Worm (Caenorhabditis elegans) whole organism, early embryonic: ENCODE measurements around the gene F40G12.10.
"Not testable (repeated sequence)": the region's sequence is repeated elsewhere in the genome, so short reads cannot be mapped to it uniquely, and the experiment has no call there.

Source experiments
- B0310.2 ChIP-seq: sonication (generic microtip); optimal IDR thresholded peaks from 2 replicates; lab custom pipeline; 2016; ENCODE audit warnings: mild to moderate bottlenecking, missing genetic modification characterization, missing compliant biosample characterization
- F13C5.2 ChIP-seq: sonication (generic microtip); optimal IDR thresholded peaks from 2 replicates; lab custom pipeline; 2017; ENCODE audit warnings: mild to moderate bottlenecking, missing genetic modification characterization, inconsistent platforms, missing compliant biosample characterization
- aly-1 ChIP-seq: sonication (generic microtip); optimal IDR thresholded peaks from 2 replicates; lab custom pipeline; 2016; ENCODE audit warnings: missing genetic modification characterization, missing compliant biosample characterization
- ama-1 ChIP-seq: fragments of 150-350 bp; optimal IDR thresholded peaks from 2 replicates; lab custom pipeline; 2014
- ceh-13 ChIP-seq: fragments of 200-800 bp; sonication (Bioruptor generic); optimal IDR thresholded peaks from 2 replicates; lab custom pipeline; 2018; ENCODE audit warnings: mild to moderate bottlenecking, missing genetic modification characterization, missing compliant biosample characterization
- ceh-36 ChIP-seq: sonication (generic microtip); optimal IDR thresholded peaks from 2 replicates; lab custom pipeline; 2016; ENCODE audit warnings: missing genetic modification characterization, inconsistent platforms, missing compliant biosample characterization
- ets-7 ChIP-seq: sonication (generic microtip); optimal IDR thresholded peaks from 2 replicates; lab custom pipeline; 2016; ENCODE audit warnings: missing genotype, missing genetic modification characterization, missing compliant biosample characterization
- flt-1 ChIP-seq: fragments of 200-800 bp; sonication (Bioruptor generic); IDR thresholded peaks from 2 replicates; pipeline ENCODE4 v1.3.6; 2022; ENCODE audit warnings: missing genetic modification characterization, missing compliant biosample characterization
- hmbx-1 ChIP-seq: sonication (generic microtip); optimal IDR thresholded peaks from 2 replicates; lab custom pipeline; 2016; ENCODE audit warnings: mild to moderate bottlenecking, missing genetic modification characterization, missing compliant biosample characterization
- hmg-4 ChIP-seq: fragments of 200-800 bp; sonication (Bioruptor generic); optimal IDR thresholded peaks from 2 replicates; lab custom pipeline; 2018; ENCODE audit warnings: mild to moderate bottlenecking, missing genetic modification characterization, missing compliant biosample characterization
- hnd-1 ChIP-seq: sonication (generic microtip); optimal IDR thresholded peaks from 2 replicates; lab custom pipeline; 2016; ENCODE audit warnings: missing genetic modification characterization, missing compliant biosample characterization
- pes-1 ChIP-seq: fragments of 200-800 bp; sonication (Bioruptor generic); IDR thresholded peaks from 2 replicates; pipeline ENCODE4 v1.3.6; 2022; ENCODE audit warnings: missing genetic modification reagents, missing genetic modification characterization, missing compliant biosample characterization
- scrt-1 ChIP-seq: fragments of 200-800 bp; sonication (Bioruptor generic); IDR thresholded peaks from 2 replicates; pipeline ENCODE4 v1.3.6; 2022; ENCODE audit warnings: missing genetic modification characterization, missing compliant biosample characterization
- sea-1 ChIP-seq: fragments of 200-800 bp; sonication (Bioruptor generic); conservative IDR thresholded peaks from 2 replicates; pipeline ENCODE4 v1.3.6; 2022; ENCODE audit warnings: missing genetic modification characterization, missing compliant biosample characterization
- tbx-11 ChIP-seq: fragments of 200-800 bp; sonication (Bioruptor generic); IDR thresholded peaks from 2 replicates; pipeline ENCODE4 v1.3.6; 2022; ENCODE audit warnings: missing genetic modification characterization, missing compliant biosample characterization
- tbx-37 ChIP-seq: fragments of 200-800 bp; sonication (Bioruptor generic); conservative IDR thresholded peaks from 2 replicates; pipeline ENCODE4 v1.3.6; 2022; ENCODE audit warnings: missing genetic modification reagents, missing genetic modification characterization, missing compliant biosample characterization
- tra-4 ChIP-seq: sonication (generic microtip); optimal IDR thresholded peaks from 2 replicates; lab custom pipeline; 2017; ENCODE audit warnings: missing genetic modification characterization, missing compliant biosample characterization

Gene F40G12.10

ce11 chrV:14268616-14269015 lies 14.7 kb upstream of the F40G12.10 start, which contains the start of gene F40G12.4:
TSS of gene F40G12.4 (minus strand) at chrV:14268716.
- no peak for TF ChIP-seq ceh-36 (tag; lab: Kevin White, UChicago)
- TF ChIP-seq hmbx-1 (tag; lab: Kevin White, UChicago) = no peak
- TF ChIP-seq flt-1 (GFP tag; lab: Robert Waterston, UW) = no peak
- no peak for TF ChIP-seq pes-1 (GFP tag; lab: Robert Waterston, UW)
- no peak for TF ChIP-seq hnd-1 (tag; lab: Kevin White, UChicago)
- no peak for TF ChIP-seq ama-1
- TF ChIP-seq ets-7 (tag; lab: Kevin White, UChicago) = no peak
- TF ChIP-seq ceh-13 = no peak
- TF ChIP-seq F13C5.2 (tag; lab: Kevin White, UChicago) = no peak
- no peak for TF ChIP-seq sea-1 (GFP tag; lab: Robert Waterston, UW)
- no peak for TF ChIP-seq tbx-37 (GFP tag; lab: Robert Waterston, UW)
- TF ChIP-seq tra-4 (tag; lab: Kevin White, UChicago) = no peak
- no peak for TF ChIP-seq aly-1
- TF ChIP-seq tbx-11 = no peak

ce11 chrV:14270729-14271128 lies 12.6 kb upstream of the F40G12.10 start, which contains the start of gene F40G12.5:
TSS of gene F40G12.5 (minus strand) at chrV:14270829.
- TF ChIP-seq ets-7 (tag; lab: Kevin White, UChicago) (no peak), ceh-36 (tag; lab: Kevin White, UChicago) (no peak)

- TF ChIP-seq tbx-11 = no peak
- TF ChIP-seq hmbx-1 (tag; lab: Kevin White, UChicago) = no peak
- TF ChIP-seq pes-1 (GFP tag; lab: Robert Waterston, UW) = no peak
- TF ChIP-seq hmg-4 = no peak
- no peak for TF ChIP-seq B0310.2 (tag; lab: Kevin White, UChicago)
- no peak for TF ChIP-seq aly-1
- no peak for TF ChIP-seq hnd-1 (tag; lab: Kevin White, UChicago)
- no peak for TF ChIP-seq tbx-37 (GFP tag; lab: Robert Waterston, UW)
- TF ChIP-seq ama-1 = no peak
- TF ChIP-seq ceh-36 (tag; lab: Kevin White, UChicago) = no peak
- TF ChIP-seq tra-4 (tag; lab: Kevin White, UChicago) = no peak
- TF ChIP-seq F13C5.2 (tag; lab: Kevin White, UChicago) = no peak
- TF ChIP-seq ets-7 (tag; lab: Kevin White, UChicago) = no peak
- no peak for TF ChIP-seq scrt-1 (GFP tag; lab: Robert Waterston, UW)
These were observed 10.3 kb upstream of the F40G12.10 start, which contains the start of gene F40G12.6 for ce11 chrV:14273019-14273418. TSS of gene F40G12.6 (minus strand) at chrV:14273119.

ce11 chrV:14274268-14274667 lies 9.1 kb upstream of the F40G12.10 start, which contains the start of gene F40G12.7:
TSS of gene F40G12.7 (plus strand) at chrV:14274568.
- TF ChIP-seq hnd-1 (tag; lab: Kevin White, UChicago); flt-1 (GFP tag; lab: Robert Waterston, UW); sea-1 (GFP tag; lab: Robert Waterston, UW): not testable (repeated sequence)

- TF ChIP-seq hnd-1 (tag; lab: Kevin White, UChicago) = no peak
- no peak for TF ChIP-seq aly-1
- TF ChIP-seq ets-7 (tag; lab: Kevin White, UChicago) = no peak
- TF ChIP-seq ama-1 = no peak
- TF ChIP-seq tbx-37 (GFP tag; lab: Robert Waterston, UW) = no peak
- no peak for TF ChIP-seq ceh-36 (tag; lab: Kevin White, UChicago)
- TF ChIP-seq sea-1 (GFP tag; lab: Robert Waterston, UW) = no peak
- TF ChIP-seq F13C5.2 (tag; lab: Kevin White, UChicago) = no peak
- TF ChIP-seq hmbx-1 (tag; lab: Kevin White, UChicago) = no peak
- no peak for TF ChIP-seq hmg-4
- no peak for TF ChIP-seq tbx-11
- no peak for TF ChIP-seq tra-4 (tag; lab: Kevin White, UChicago)
- TF ChIP-seq ceh-13 = no peak
- TF ChIP-seq pes-1 (GFP tag; lab: Robert Waterston, UW) = no peak
- TF ChIP-seq flt-1 (GFP tag; lab: Robert Waterston, UW) = no peak
- TF ChIP-seq scrt-1 (GFP tag; lab: Robert Waterston, UW) = no peak
- TF ChIP-seq B0310.2 (tag; lab: Kevin White, UChicago) = no peak
These were observed 3.6 kb upstream of the F40G12.10 start, which contains the start of gene srt-33 for ce11 chrV:14279777-14280176. TSS of gene srt-33 (minus strand) at chrV:14279877.

- TF ChIP-seq tbx-37 (GFP tag; lab: Robert Waterston, UW) (no peak), pes-1 (GFP tag; lab: Robert Waterston, UW) (no peak), B0310.2 (tag; lab: Kevin White, UChicago) (no peak), F13C5.2 (tag; lab: Kevin White, UChicago) (no peak), hmbx-1 (tag; lab: Kevin White, UChicago) (no peak), tra-4 (tag; lab: Kevin White, UChicago) (no peak), flt-1 (GFP tag; lab: Robert Waterston, UW) (no peak), ceh-13 (no peak), aly-1 (no peak), ceh-36 (tag; lab: Kevin White, UChicago) (no peak), sea-1 (GFP tag; lab: Robert Waterston, UW) (no peak), ama-1 (no peak)
These were observed 1.1 kb upstream of the F40G12.10 start, which contains the start of the genes srt-74 and F40G12.9 for ce11 chrV:14282222-14282709. TSS of gene srt-74 (minus strand) at chrV:14282322. TSS of gene F40G12.9 (plus strand) at chrV:14282659.

ce11 chrV:14285803-14286202 lies 2.5 kb downstream of the F40G12.10 start, which contains the start of gene F40G12.11:
TSS of gene F40G12.11 (plus strand) at chrV:14286171.
- TF ChIP-seq hmbx-1 (tag; lab: Kevin White, UChicago) = no peak
- TF ChIP-seq ceh-36 (tag; lab: Kevin White, UChicago) = no peak
- no peak for TF ChIP-seq tra-4 (tag; lab: Kevin White, UChicago)
- no peak for TF ChIP-seq ets-7 (tag; lab: Kevin White, UChicago)
- no peak for TF ChIP-seq flt-1 (GFP tag; lab: Robert Waterston, UW)
- no peak for TF ChIP-seq tbx-11
- no peak for TF ChIP-seq tbx-37 (GFP tag; lab: Robert Waterston, UW)
- no peak for TF ChIP-seq hnd-1 (tag; lab: Kevin White, UChicago)
- no peak for TF ChIP-seq ama-1
- TF ChIP-seq ceh-13 = no peak
- no peak for TF ChIP-seq sea-1 (GFP tag; lab: Robert Waterston, UW)
- no peak for TF ChIP-seq B0310.2 (tag; lab: Kevin White, UChicago)
- no peak for TF ChIP-seq aly-1
- no peak for TF ChIP-seq scrt-1 (GFP tag; lab: Robert Waterston, UW)
